Fruit fly (Drosophila melanogaster): ENCODE results near the gene CG43133.

CG43133 gene

DNA sequence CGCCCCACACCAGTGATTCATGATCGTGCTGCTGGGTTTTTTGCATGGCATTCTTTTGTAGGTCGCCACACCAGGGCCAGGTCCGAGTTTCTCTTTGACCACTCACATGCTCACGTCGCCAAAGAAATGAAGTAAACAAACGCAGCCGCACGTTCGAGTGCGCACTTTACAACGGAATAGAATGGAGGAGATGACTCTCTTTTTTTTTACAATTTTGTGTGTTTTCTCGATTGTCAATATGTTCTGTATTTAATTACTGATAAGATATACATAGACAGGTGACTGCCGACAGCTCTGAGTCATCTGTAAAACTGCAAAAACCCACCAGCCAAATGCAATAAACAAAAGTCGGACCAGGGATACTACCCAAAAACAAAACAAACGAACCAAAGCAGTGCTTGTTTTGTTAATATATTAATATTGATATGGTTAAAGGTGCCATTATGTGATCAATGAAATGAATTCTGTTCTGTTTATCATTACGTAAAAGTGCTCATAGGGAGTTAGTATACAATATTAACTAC lies 29.8 kb downstream of the CG43133 start:
- TF ChIP-seq usp (GFP tag; optimal IDR thresholded peaks at IDR 0.05), result no peak
- no peak for TF ChIP-seq CG8478 (optimal IDR thresholded peaks at IDR 0.05)
- no peak for TF ChIP-seq psq (optimal IDR thresholded peaks at IDR 0.05)
- no peak for TF ChIP-seq EcR (GFP tag; optimal IDR thresholded peaks at IDR 0.05)
- TF ChIP-seq pan (optimal IDR thresholded peaks at IDR 0.05), result no peak
- TF ChIP-seq Dll (optimal IDR thresholded peaks at IDR 0.05), result no peak

DNA sequence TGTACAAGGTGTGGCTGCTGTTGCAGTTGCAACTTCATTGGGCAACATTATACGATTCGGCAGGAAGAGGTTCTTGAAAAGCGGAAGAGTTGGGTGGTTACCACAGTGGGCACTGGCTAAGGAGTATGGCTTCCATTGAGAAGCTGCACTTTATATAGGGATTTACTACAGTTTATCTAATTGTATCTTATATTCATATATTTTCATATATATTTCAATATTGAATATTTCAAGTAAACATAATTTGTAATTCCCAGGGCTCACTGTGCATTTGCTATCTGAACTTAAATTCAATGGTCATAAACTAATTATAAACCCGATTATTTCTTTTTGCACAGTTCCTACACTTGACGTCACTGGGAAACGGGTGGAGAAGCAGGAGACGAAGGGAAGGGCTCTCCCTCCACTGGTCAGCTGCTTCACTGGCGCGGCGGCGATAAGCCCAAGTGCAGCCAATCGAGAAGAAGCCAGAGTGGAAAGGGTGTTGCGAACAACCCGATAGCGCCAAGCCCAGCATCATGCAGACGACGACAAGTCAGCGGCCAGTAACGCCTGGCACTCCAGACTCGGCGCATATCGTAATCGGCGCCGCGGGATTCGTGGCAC lies 35.1 kb downstream of the CG43133 start:
- no peak for TF ChIP-seq usp (GFP tag; optimal IDR thresholded peaks at IDR 0.05)
- TF ChIP-seq EcR (GFP tag; optimal IDR thresholded peaks at IDR 0.05), result no peak
- TF ChIP-seq psq (optimal IDR thresholded peaks at IDR 0.05), result no peak
- no peak for TF ChIP-seq CG8478 (optimal IDR thresholded peaks at IDR 0.05)
- TF ChIP-seq Dll (optimal IDR thresholded peaks at IDR 0.05), result no peak
- no peak for TF ChIP-seq pan (optimal IDR thresholded peaks at IDR 0.05)

DNA sequence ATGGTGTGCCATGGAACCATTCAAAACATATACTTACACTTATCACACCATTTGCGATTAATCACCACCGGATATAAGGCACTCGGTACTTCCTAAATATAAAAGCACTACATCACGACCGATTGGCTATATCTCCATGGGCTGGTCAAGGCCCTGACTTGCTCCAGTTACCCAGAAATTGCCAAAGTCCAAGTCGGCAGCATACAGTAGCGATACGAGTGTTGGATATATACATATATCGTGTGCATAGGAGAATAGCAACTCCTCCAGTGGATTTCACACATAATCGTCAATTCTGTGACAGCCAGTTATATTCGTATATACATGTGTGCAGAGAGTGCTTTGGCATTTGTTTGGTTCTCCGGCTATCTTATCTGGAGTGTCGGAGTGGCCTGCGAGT lies 35.8 kb downstream of the CG43133 start:
- TF ChIP-seq CG8478 (optimal IDR thresholded peaks at IDR 0.05) (no peak), EcR (GFP tag; optimal IDR thresholded peaks at IDR 0.05) (no peak), Dll (optimal IDR thresholded peaks at IDR 0.05) (no peak), psq (optimal IDR thresholded peaks at IDR 0.05) (no peak), usp (GFP tag; optimal IDR thresholded peaks at IDR 0.05) (no peak)

DNA sequence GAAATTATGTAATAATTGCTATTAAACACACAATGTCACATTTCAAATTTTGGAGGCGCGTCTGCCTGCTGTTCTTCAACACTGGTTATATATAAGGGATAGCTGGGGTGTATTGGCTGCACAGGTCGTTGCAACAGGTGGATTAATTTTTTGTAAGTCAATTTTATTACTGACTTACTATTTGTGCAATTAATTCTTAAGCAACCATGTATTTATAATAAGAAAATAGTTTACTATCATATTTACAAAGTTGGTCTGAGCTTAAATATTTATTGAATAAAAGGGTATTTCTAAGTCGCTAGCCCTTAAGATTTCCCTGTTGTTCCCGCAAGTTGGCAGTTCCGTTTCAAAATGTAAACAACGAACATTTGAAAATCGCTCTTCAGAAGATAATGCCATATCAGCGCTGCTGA lies 37.2 kb downstream of the CG43133 start, which contains the start of gene RhoGAP16F:
Gene RhoGAP16F (plus strand): TSS at position 336 of the 413 bp plus-strand sequence.
- TF ChIP-seq pan (optimal IDR thresholded peaks at IDR 0.05) (peak; percentile 95), Dll (optimal IDR thresholded peaks at IDR 0.05) (no peak)

DNA sequence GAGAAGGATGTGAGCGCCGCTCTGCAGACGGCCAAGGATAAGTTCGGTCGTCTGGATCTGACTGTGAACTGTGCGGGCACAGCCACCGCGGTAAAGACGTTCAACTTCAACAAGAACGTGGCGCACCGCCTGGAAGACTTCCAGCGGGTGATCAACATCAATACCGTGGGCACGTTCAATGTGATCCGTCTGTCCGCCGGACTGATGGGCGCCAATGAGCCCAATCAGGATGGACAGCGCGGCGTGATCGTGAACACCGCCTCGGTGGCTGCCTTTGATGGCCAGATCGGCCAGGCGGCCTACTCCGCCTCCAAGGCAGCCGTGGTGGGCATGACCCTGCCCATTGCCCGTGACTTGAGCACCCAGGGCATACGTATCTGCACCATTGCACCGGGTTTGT lies 37.9 kb downstream of the CG43133 start:
- TF ChIP-seq Dll (optimal IDR thresholded peaks at IDR 0.05) (no peak), EcR (GFP tag; optimal IDR thresholded peaks at IDR 0.05) (no peak), psq (optimal IDR thresholded peaks at IDR 0.05) (no peak), pan (optimal IDR thresholded peaks at IDR 0.05) (no peak), CG8478 (optimal IDR thresholded peaks at IDR 0.05) (no peak), usp (GFP tag; optimal IDR thresholded peaks at IDR 0.05) (no peak)

DNA sequence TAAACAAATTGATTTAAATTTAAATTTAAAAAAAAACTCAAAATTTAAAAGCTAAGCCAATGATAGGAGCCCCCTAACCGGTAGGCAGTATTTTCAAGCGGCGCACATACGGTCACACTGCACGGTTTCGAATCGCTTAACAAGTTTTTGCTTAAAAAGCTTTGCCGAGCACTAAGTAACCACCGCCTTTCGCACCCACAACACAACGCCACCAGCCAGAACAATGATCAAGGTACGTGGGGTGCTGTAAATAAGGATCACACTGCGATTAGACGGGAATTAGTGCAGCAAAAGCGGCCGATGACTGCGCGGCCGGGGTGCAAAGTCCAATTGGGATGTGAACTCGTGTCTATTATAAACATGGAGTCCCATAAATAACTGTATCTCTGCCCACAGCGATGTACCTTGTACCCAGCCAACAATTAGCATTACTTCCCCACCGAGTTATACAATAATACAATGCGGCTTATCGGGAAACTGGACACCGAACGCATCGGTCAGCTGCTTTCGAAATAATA lies 38.8 kb downstream of the CG43133 start, which contains the start of gene scu:
Gene scu (plus strand): TSS at position 101 of the 518 bp plus-strand sequence.
- TF ChIP-seq EcR (GFP tag; optimal IDR thresholded peaks at IDR 0.05) (no peak), psq (optimal IDR thresholded peaks at IDR 0.05) (no peak), CG8478 (optimal IDR thresholded peaks at IDR 0.05) (no peak), pan (optimal IDR thresholded peaks at IDR 0.05) (no peak), usp (GFP tag; optimal IDR thresholded peaks at IDR 0.05) (no peak), Dll (optimal IDR thresholded peaks at IDR 0.05) (no peak)

DNA sequence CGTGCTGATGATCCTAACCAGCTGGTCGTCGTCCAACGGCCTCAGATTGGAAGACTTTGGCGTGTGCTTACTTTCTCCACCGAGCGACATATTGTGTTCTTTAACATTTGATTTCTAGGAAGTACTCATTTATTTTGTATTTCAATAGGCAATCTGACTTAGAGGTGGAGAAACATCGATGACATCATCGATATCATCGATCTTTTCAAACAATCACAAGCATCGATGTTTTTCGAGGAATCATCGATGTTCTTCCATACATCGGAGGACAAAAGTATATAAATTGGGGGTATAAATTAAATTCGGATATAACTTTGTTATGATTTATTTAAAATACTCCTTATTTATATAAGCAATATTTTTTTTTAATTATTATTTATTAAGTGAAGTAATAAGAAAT lies 39.6 kb downstream of the CG43133 start, which contains the start of gene Swt1:
Gene Swt1 (minus strand): TSS at position 177 of the 400 bp plus-strand sequence.
- TF ChIP-seq CG8478 (optimal IDR thresholded peaks at IDR 0.05) (no peak), psq (optimal IDR thresholded peaks at IDR 0.05) (no peak), EcR (GFP tag; optimal IDR thresholded peaks at IDR 0.05) (no peak), usp (GFP tag; optimal IDR thresholded peaks at IDR 0.05) (no peak), pan (optimal IDR thresholded peaks at IDR 0.05) (no peak)

DNA sequence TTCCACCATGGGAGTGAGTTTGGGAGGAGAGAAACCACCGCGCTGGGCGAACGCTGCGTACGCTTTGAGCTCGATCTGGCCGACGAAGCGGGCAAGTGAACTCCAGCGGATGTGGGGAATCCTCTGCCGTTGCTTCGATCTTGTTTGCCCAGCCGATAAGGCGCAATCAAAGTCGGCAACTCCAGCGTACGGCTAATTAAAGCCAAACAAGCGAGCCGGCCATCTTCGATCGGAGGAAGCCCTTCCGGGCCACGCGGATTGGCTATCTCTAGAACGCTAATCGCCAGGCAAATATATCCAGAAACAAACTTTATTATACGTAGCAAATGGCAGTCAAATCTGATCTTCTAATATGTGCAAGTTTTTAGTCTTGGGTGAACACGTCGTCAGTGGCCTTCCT lies 41.5 kb downstream of the CG43133 start, which contains the start of gene CG7536:
Gene CG7536 (minus strand): TSS at position 101 of the 400 bp plus-strand sequence.
- TF ChIP-seq EcR (GFP tag; optimal IDR thresholded peaks at IDR 0.05) (no peak), psq (optimal IDR thresholded peaks at IDR 0.05) (no peak)

DNA sequence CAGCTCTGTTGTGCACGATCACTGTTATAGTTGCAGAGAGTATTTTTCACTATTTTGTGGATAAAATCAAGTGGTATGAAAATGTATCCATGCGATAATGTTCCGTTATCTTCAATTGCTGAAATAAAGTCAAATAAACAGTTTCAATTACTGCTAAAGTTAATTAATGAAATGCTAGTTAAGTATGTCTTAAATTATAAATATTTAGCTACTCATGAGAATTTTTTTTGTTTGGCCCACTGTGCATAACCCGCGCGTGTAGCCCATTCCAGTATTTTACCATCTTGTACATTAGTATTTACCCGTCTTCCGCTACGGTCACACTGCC lies 44.5 kb downstream of the CG43133 start, which contains the start of gene Ada3:
Gene Ada3 (plus strand): TSS at position 292 of the 328 bp plus-strand sequence.
- TF ChIP-seq usp (GFP tag; optimal IDR thresholded peaks at IDR 0.05) (no peak), Dll (optimal IDR thresholded peaks at IDR 0.05) (no peak), pan (optimal IDR thresholded peaks at IDR 0.05) (no peak), psq (optimal IDR thresholded peaks at IDR 0.05) (no peak), CG8478 (optimal IDR thresholded peaks at IDR 0.05) (no peak), EcR (GFP tag; optimal IDR thresholded peaks at IDR 0.05) (no peak)

DNA sequence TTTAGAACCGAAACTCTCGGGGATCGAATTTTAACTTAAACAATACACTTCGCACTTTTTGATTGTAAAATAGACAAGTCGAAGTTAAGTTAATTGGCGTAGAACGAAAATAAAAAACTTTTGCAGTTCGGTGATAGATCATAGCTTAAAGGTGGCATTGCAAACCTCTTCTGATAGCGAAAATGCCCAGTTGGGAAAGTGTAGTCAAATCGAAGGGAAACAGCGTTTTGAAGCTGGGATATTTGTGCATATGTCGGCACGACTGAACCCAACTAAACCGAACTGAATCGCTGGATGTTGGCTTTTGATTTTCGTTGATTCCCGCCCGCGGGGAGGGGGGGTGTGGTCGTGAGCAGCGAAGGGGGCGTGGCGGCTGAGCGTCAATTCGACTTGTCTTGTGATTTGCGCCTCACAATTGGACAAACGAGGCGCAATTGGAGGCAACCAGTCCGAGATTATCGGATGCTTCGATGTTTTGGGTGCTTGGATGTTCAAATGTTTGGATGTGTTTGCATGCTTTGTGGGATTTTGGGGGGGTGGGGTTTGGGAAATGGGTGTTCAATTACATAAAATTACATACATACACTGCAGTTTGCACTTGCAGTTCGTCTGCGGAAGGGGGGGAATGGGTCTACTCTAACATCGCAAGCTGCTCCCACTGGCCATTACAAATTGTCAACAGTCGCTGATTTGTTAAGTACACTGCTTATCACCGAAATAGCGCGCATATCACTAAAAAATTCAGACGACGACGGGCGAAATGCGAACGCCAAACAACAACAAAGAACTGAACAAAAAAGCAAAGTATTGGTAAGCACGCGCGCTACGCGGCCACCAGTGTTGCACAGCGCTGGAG lies 45.1 kb downstream of the CG43133 start:
- TF ChIP-seq CG8478 (optimal IDR thresholded peaks at IDR 0.05) (no peak), psq (optimal IDR thresholded peaks at IDR 0.05) (no peak), Dll (optimal IDR thresholded peaks at IDR 0.05) (no peak), pan (optimal IDR thresholded peaks at IDR 0.05) (no peak), EcR (GFP tag; optimal IDR thresholded peaks at IDR 0.05) (no peak), usp (GFP tag; optimal IDR thresholded peaks at IDR 0.05) (no peak)

DNA sequence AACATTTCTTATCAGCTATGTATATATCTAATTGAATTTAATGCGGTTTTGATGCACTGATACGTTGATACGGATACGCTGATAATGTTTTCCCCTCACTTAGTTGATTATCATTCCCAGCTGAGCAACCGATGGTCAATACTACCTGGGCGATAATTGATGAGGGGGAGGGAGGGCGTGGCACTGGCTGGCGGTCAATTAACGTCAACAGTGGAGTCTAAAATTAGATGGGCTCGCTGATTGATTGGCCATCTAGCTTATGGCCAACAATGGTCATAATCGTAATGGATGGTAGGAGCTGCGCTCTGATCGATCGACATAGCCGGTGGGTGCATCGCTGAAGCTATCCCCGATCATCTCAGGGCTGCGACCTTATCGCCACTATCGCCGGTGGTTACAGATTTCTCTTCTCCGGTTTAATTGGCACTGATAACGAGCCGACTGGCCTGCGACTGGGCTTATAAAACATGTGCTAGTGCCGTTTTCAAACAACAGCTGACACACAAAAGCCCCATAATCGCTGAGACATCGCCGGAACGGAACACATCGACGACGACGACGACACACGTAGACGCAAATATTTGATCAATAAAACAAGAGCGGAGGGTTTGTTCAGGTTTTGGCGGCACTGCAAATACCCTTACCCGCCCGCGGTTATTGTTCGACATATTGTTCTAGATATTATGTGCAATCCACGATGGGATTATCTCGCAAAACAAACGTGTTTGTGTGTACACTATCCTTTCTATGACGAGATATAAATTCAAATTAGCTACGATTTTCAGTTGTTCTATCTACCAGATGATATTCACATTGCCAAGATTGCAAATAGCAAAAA lies 46.2 kb downstream of the CG43133 start:
- no peak for TF ChIP-seq pan (optimal IDR thresholded peaks at IDR 0.05)
- no peak for TF ChIP-seq CG8478 (optimal IDR thresholded peaks at IDR 0.05)
- no peak for TF ChIP-seq EcR (GFP tag; optimal IDR thresholded peaks at IDR 0.05)
- TF ChIP-seq psq (optimal IDR thresholded peaks at IDR 0.05), result no peak
- TF ChIP-seq usp (GFP tag; optimal IDR thresholded peaks at IDR 0.05), result no peak
- TF ChIP-seq Dll (optimal IDR thresholded peaks at IDR 0.05), result no peak

All from whole organism.